Worm (Caenorhabditis elegans) whole organism, young adult: Measurements from ENCODE around the gene F44A2.7.

Source experiments
- B0019.2 ChIP-seq: fragments of 200-800 bp; sonication (Bioruptor generic); conservative IDR thresholded peaks from 2 replicates; pipeline ENCODE4 v1.3.6; 2022; ENCODE audit warnings: missing genetic modification reagents, missing genetic modification characterization, missing compliant biosample characterization
- B0035.1 ChIP-seq: sonication (generic microtip); optimal IDR thresholded peaks from 2 replicates; lab custom pipeline; 2016; ENCODE audit warnings: missing genetic modification characterization, mild to moderate bottlenecking, missing compliant biosample characterization, missing genotype, missing genetic modification reagents
- B0261.1 ChIP-seq: sonication (generic microtip); optimal IDR thresholded peaks from 2 replicates; lab custom pipeline; 2016; ENCODE audit warnings: mild to moderate bottlenecking, missing genetic modification characterization, moderate library complexity, missing compliant biosample characterization
- B0336.3 ChIP-seq: fragments of 200-800 bp; sonication (Bioruptor generic); IDR thresholded peaks from 2 replicates; pipeline ENCODE4 v1.3.6; 2022; ENCODE audit warnings: missing genetic modification characterization, missing compliant biosample characterization
- F57A8.1 ChIP-seq: fragments of 200-800 bp; sonication (Bioruptor generic); optimal IDR thresholded peaks from 2 replicates; lab custom pipeline; 2018; ENCODE audit warnings: mild to moderate bottlenecking, missing genetic modification characterization, moderate library complexity, missing compliant biosample characterization
- K12H6.12 ChIP-seq: fragments of 200-800 bp; sonication (Bioruptor generic); optimal IDR thresholded peaks from 2 replicates; lab custom pipeline; 2018; ENCODE audit warnings: mild to moderate bottlenecking, missing genetic modification characterization, missing compliant biosample characterization
- T07F8.4 ChIP-seq: sonication (generic microtip); optimal IDR thresholded peaks from 2 replicates; lab custom pipeline; 2016; ENCODE audit warnings: mild to moderate bottlenecking, missing genetic modification characterization, moderate library complexity, missing compliant biosample characterization
- Y53G8AR.9 ChIP-seq: fragments of 200-800 bp; sonication (Bioruptor generic); conservative IDR thresholded peaks from 2 replicates; pipeline ENCODE4 v1.3.6; 2022; ENCODE audit warnings: missing genetic modification reagents, missing genetic modification characterization, missing compliant biosample characterization
- Y79H2A.3 ChIP-seq: fragments of 200-800 bp; sonication (Bioruptor generic); conservative IDR thresholded peaks from 2 replicates; pipeline ENCODE4 v1.3.6; 2022; ENCODE audit warnings: missing genetic modification reagents, missing genetic modification characterization, missing compliant biosample characterization
- Y95B8A.8 ChIP-seq: fragments of 200-800 bp; sonication (Bioruptor generic); IDR thresholded peaks from 2 replicates; pipeline ENCODE4 v1.3.6; 2022; ENCODE audit warnings: missing genetic modification reagents, missing genetic modification characterization, missing compliant biosample characterization
- akir-1 ChIP-seq: fragments of 200-800 bp; sonication (Bioruptor generic); optimal IDR thresholded peaks from 2 replicates; lab custom pipeline; 2018; ENCODE audit warnings: mild to moderate bottlenecking, missing genetic modification characterization, moderate library complexity, missing compliant biosample characterization
- aptf-3 ChIP-seq: fragments of 200-800 bp; sonication (Bioruptor generic); IDR thresholded peaks from 2 replicates; pipeline ENCODE4 v1.3.6; 2022; ENCODE audit warnings: missing genetic modification characterization, missing compliant biosample characterization
- atf-7 ChIP-seq: sonication (generic microtip); optimal IDR thresholded peaks from 2 replicates; lab custom pipeline; 2017; ENCODE audit warnings: mild to moderate bottlenecking, missing genetic modification characterization, missing compliant biosample characterization
- bed-2 ChIP-seq: fragments of 200-800 bp; sonication (Bioruptor generic); IDR thresholded peaks from 2 replicates; pipeline ENCODE4 v1.3.6; 2022; ENCODE audit warnings: missing genetic modification reagents, missing genetic modification characterization, missing compliant biosample characterization
- ccch-3 ChIP-seq: fragments of 200-800 bp; sonication (Bioruptor generic); optimal IDR thresholded peaks from 2 replicates; lab custom pipeline; 2018; ENCODE audit warnings: mild to moderate bottlenecking, missing genetic modification characterization, missing compliant biosample characterization
- cebp-1 ChIP-seq, 2 experiments: fragments of 200-800 bp in 1 of 2; sonication (Bioruptor generic) in 1 of 2; sonication (generic microtip) in 1 of 2; IDR thresholded peaks in 1 of 2; optimal IDR thresholded peaks in 1 of 2; 2 replicates each; pipeline versions ENCODE4 v1.3.6 to Lab custom; 2017 to 2022; ENCODE audit warnings: missing compliant biosample characterization in 2 of 2, missing genetic modification characterization in 2 of 2, mild to moderate bottlenecking in 1 of 2, missing genetic modification reagents in 1 of 2, moderate library complexity in 1 of 2
- chd-7 ChIP-seq: sonication (generic microtip); optimal IDR thresholded peaks from 2 replicates; lab custom pipeline; 2016; ENCODE audit warnings: mild to moderate bottlenecking, missing genetic modification characterization, moderate library complexity, missing compliant biosample characterization
- dpff-1 ChIP-seq: sonication (generic microtip); optimal IDR thresholded peaks from 2 replicates; lab custom pipeline; 2017; ENCODE audit warnings: mild to moderate bottlenecking, missing genetic modification characterization, missing compliant biosample characterization
- dpl-1 ChIP-seq: fragments of 150-350 bp; optimal IDR thresholded peaks from 2 replicates; lab custom pipeline; 2014; ENCODE audit warnings: missing biosample characterization, missing genetic modification reagents, missing genetic modification characterization
- egrh-3 ChIP-seq: fragments of 200-800 bp; sonication (Bioruptor generic); IDR thresholded peaks from 2 replicates; pipeline ENCODE4 v1.3.6; 2022; ENCODE audit warnings: missing genetic modification reagents, missing genetic modification characterization, missing compliant biosample characterization
- hmg-1.2 ChIP-seq: fragments of 200-800 bp; sonication (Bioruptor generic); IDR thresholded peaks from 2 replicates; pipeline ENCODE4 v1.3.6; 2022; ENCODE audit warnings: missing genetic modification reagents, missing genetic modification characterization, missing compliant biosample characterization
- hmg-20 ChIP-seq: fragments of 200-800 bp; sonication (Bioruptor generic); IDR thresholded peaks from 2 replicates; pipeline ENCODE4 v1.3.6; 2022; ENCODE audit warnings: missing genetic modification reagents, missing genetic modification characterization, missing compliant biosample characterization
- lag-1 ChIP-seq: fragments of 200-800 bp; sonication (Bioruptor generic); IDR thresholded peaks from 2 replicates; pipeline ENCODE4 v1.3.6; 2022; ENCODE audit warnings: missing genetic modification reagents, missing genetic modification characterization, missing compliant biosample characterization
- lin-26 ChIP-seq: fragments of 200-800 bp; sonication (Bioruptor generic); IDR thresholded peaks from 2 replicates; pipeline ENCODE4 v1.3.6; 2022; ENCODE audit warnings: missing genetic modification reagents, missing genetic modification characterization, missing compliant biosample characterization
- lin-35 ChIP-seq, 3 experiments: fragments of 150-350 bp in 2 of 3; sonication (generic microtip) in 1 of 3; optimal IDR thresholded peaks; 2 replicates each; lab custom pipeline; 2014 to 2018; ENCODE audit warnings: missing biosample characterization in 3 of 3, missing genetic modification characterization in 3 of 3, missing genetic modification reagents in 3 of 3
- mcd-1 ChIP-seq: fragments of 200-800 bp; sonication (Bioruptor generic); IDR thresholded peaks from 2 replicates; pipeline ENCODE4 v1.3.6; 2022; ENCODE audit warnings: missing genetic modification reagents, missing genetic modification characterization, missing compliant biosample characterization
- nhr-80 ChIP-seq: sonication (generic microtip); optimal IDR thresholded peaks from 2 replicates; lab custom pipeline; 2016; ENCODE audit warnings: missing genetic modification characterization, missing compliant biosample characterization
- rcor-1 ChIP-seq: fragments of 200-800 bp; sonication (Bioruptor generic); IDR thresholded peaks from 2 replicates; pipeline ENCODE4 v1.3.6; 2022; ENCODE audit warnings: missing genetic modification reagents, missing genetic modification characterization, missing compliant biosample characterization
- rec-8 ChIP-seq, 2 experiments: sonication (generic microtip); optimal IDR thresholded peaks; 2 replicates each; lab custom pipeline; 2016; ENCODE audit warnings: mild to moderate bottlenecking in 2 of 2, missing genetic modification characterization in 2 of 2, missing genetic modification reagents in 2 of 2, missing genotype in 2 of 2, missing biosample characterization in 1 of 2, missing compliant biosample characterization in 1 of 2, moderate library complexity in 1 of 2
- ztf-18 ChIP-seq: sonication (generic microtip); optimal IDR thresholded peaks from 2 replicates; lab custom pipeline; 2016; ENCODE audit warnings: missing genotype, mild to moderate bottlenecking, missing genetic modification characterization, missing compliant biosample characterization
- ztf-26 ChIP-seq: sonication (generic microtip); optimal IDR thresholded peaks from 2 replicates; lab custom pipeline; 2017; ENCODE audit warnings: missing genetic modification characterization, missing compliant biosample characterization
- ztf-28 ChIP-seq: fragments of 200-800 bp; sonication (Bioruptor generic); IDR thresholded peaks from 2 replicates; pipeline ENCODE4 v1.3.6; 2022; ENCODE audit warnings: missing genetic modification reagents, missing genetic modification characterization, missing compliant biosample characterization

The F44A2.7 gene

DNA sequence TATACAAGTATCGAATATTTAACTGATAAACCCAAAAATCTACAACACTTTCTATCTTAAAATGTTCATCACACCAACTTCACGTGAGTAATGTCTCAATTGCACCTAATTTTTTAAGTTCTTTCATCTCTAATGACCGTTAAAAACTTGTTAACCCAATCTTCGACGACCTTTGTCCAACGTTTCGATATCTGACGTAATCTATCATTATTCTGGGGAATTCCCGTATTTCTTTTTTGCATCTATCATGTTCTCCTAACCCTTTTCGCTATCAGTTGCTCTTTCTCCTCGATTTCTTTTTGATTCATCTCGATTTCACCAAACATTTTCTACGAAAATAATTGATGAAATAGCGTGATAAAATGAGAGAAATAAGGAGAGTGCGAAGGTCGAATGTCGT is 6.4 kb downstream of the F44A2.7 start:
- no peak for TF ChIP-seq egrh-3 (GFP tag; lab: Robert Waterston, UW)
- 0 out of 2 replicates have a peak, but pooled peaks have one; percentile 7 for TF ChIP-seq lin-26
- no peak for TF ChIP-seq ccch-3 (GFP tag; lab: Kevin White, UChicago)
- peak; percentile 30 for TF ChIP-seq ztf-26 (tag; lab: Kevin White, UChicago)
- TF ChIP-seq nhr-80: peak; percentile 74
- TF ChIP-seq atf-7 (tag; lab: Kevin White, UChicago): peak; percentile 48
- TF ChIP-seq, all 124 proteins: peak for 4

DNA sequence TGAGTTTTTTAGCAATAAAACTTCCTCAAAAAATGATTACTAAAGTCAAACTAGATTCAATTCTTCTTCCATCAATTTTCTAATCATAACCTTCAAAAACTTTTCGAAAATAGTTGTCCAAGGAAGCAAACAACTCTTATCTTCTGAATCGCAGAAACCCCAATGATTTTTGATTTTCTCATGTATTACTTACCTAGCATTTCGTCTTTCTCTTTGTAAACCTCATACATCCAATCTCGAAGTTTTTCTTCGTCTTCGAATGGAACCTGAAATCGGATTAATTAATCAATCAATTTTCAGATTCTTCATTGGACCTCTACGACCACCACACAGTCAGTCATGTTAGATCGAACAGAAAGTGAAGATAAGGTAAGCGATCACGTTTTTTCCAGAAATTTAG is 7.4 kb downstream of the F44A2.7 start, which contains the start of gene K07B1.4:
TSS of gene K07B1.4 (plus strand) at position 301 of the 400 bp plus-strand sequence.
- TF ChIP-seq ztf-18 (tag; lab: Kevin White, UChicago) (no peak), chd-7 (no peak), lin-26 (no peak), B0019.2 (GFP tag; lab: Robert Waterston, UW) (no peak), hmg-20 (GFP tag; lab: Robert Waterston, UW) (no peak), dpff-1 (tag; lab: Kevin White, UChicago) (no peak), aptf-3 (GFP tag; lab: Robert Waterston, UW) (no peak), B0035.1 (tag; lab: Kevin White, UChicago) (no peak), dpl-1 (no peak), B0261.1 (tag; lab: Kevin White, UChicago) (no peak), lag-1 (GFP tag; lab: Robert Waterston, UW) (no peak), ztf-26 (tag; lab: Kevin White, UChicago) (no peak), Y79H2A.3 (GFP tag; lab: Robert Waterston, UW) (no peak), Y95B8A.8 (GFP tag; lab: Robert Waterston, UW) (no peak), rcor-1 (no peak), Y53G8AR.9 (no peak), akir-1 (GFP tag; lab: Kevin White, UChicago) (no peak), rec-8 (tag; optimal IDR thresholded peaks at IDR 0.05; lab: Kevin White, UChicago) (no peak), K12H6.12 (tag; lab: Kevin White, UChicago) (no peak)

DNA sequence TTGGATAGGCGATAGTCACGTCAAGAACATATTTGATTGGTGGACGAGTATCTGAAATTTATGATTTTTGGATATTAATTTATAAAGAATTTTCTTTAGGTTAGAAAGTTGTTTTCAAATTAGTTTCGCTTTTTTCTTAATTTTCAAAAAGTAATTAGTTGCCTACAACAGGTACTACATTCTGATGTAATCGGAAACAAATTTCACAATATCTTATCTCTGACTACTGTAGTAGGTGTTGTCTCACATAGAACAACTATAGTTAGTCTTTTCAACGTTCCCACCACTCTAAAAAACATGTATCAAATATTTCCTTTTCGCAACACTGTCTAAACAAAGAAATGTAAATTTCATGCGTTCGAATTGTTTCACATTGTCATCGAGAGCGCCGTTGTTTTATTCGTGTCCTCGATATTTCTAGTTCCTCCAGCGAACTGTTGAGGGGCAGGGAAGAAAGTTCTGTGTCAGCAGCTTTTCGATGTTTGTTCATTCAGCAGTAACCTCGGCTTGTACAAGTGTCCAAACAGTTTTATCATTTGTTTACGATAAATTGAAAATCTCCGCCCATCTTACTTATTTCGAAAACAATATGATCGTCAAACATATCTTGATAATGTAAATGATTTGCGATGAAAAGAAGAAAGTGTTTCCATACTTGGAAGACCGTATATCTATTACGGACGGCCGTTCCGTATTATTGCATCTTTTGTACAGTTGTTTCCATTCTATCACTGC is 8.1 kb downstream of the F44A2.7 start:
- TF ChIP-seq hmg-1.2 (GFP tag; lab: Robert Waterston, UW): 0 out of 2 replicates have a peak, but pooled peaks have one; percentile 4
- no peak for TF ChIP-seq ztf-28
- no peak for TF ChIP-seq F57A8.1 (GFP tag; lab: Kevin White, UChicago)
- TF ChIP-seq T07F8.4 (tag; lab: Kevin White, UChicago): no peak
- TF ChIP-seq lin-35 (GFP tag; optimal IDR thresholded peaks at IDR 0.05; lab: Kevin White, UChicago): no peak
- TF ChIP-seq cebp-1 (GFP tag; IDR thresholded peaks at IDR 0.05; lab: Robert Waterston, UW): no peak
- TF ChIP-seq cebp-1 (tag; optimal IDR thresholded peaks at IDR 0.05; lab: Kevin White, UChicago): peak; percentile 42
- TF ChIP-seq B0336.3 (GFP tag; lab: Robert Waterston, UW): no peak
- no peak for TF ChIP-seq mcd-1 (GFP tag; lab: Robert Waterston, UW)
- no peak for TF ChIP-seq bed-2 (GFP tag; lab: Robert Waterston, UW)
